Fruit fly (Drosophila melanogaster): Measurements from ENCODE around the gene CG33639.

dm6 chrX:18181152-18181551 is 44.7 kb downstream of the CG33639 start:
- TF ChIP-seq Myc (optimal IDR thresholded peaks at IDR 0.05) = no peak
- TF ChIP-seq psq (optimal IDR thresholded peaks at IDR 0.05) = no peak
- TF ChIP-seq Sin3A (optimal IDR thresholded peaks at IDR 0.05) = no peak
- no peak for TF ChIP-seq h (optimal IDR thresholded peaks at IDR 0.05)
- no peak for TF ChIP-seq ttk (optimal IDR thresholded peaks at IDR 0.05)
